7 worm cellular contexts compared by ENCODE assay signal in genomic region chrII:1188137-1188536, ce11.
TF ChIP-seq lines count a peak whose summit lies in the region.

No protein-coding gene starts in this region.

TF ChIP-seq in whole organism, L1 larva, 84 proteins besides CTCF, POLR2A, EP300 and RAD21 (continues in another document):
- TF ChIP-seq egl-13 (tag; optimal IDR thresholded peaks at IDR 0.05; lab: Kevin White, UChicago) (no peak), blmp-1 (tag; optimal IDR thresholded peaks at IDR 0.05; lab: Kevin White, UChicago) (peak; percentile 80), lin-35 (GFP tag; optimal IDR thresholded peaks at IDR 0.05; lab: Kevin White, UChicago) (peak in 1 of 2 experiments; percentile 49), nhr-47 (tag; optimal IDR thresholded peaks at IDR 0.05; lab: Kevin White, UChicago) (no peak), hlh-17 (GFP tag; optimal IDR thresholded peaks at IDR 0.05; lab: Kevin White, UChicago; ENCODE audit: borderline replicate concordance) (no peak), mep-1 (tag; optimal IDR thresholded peaks at IDR 0.05; lab: Kevin White, UChicago) (peak; percentile 55), lir-3 (tag; optimal IDR thresholded peaks at IDR 0.05; lab: Kevin White, UChicago; ENCODE audit: poor library complexity) (no peak), grh-1 (GFP tag; IDR thresholded peaks at IDR 0.05; lab: Robert Waterston, UW) (peak; percentile 41; the same call in 1 of the 2 replicates), lsy-2 (tag; optimal IDR thresholded peaks at IDR 0.05; lab: Kevin White, UChicago) (peak; percentile 13 to 28), efl-1 (optimal IDR thresholded peaks at IDR 0.05; lab: Kevin White, UChicago) (peak in 1 of 2 experiments; percentile 26), efl-1 (GFP tag; optimal IDR thresholded peaks at IDR 0.05 in 1 of 2; lab: Kevin White, UChicago) (peak in 1 of 2 experiments; percentile 72), elt-3 (tag; optimal IDR thresholded peaks at IDR 0.05; lab: Kevin White, UChicago) (peak in 1 of 6 experiments; percentile 68)

TF ChIP-seq in whole organism, L2 larva, 48 proteins besides CTCF, POLR2A, EP300 and RAD21 (continues in another document):
- TF ChIP-seq aly-2 (tag; optimal IDR thresholded peaks at IDR 0.05; lab: Kevin White, UChicago) (no peak), mdl-1 (tag; optimal IDR thresholded peaks at IDR 0.05; lab: Kevin White, UChicago) (no peak), alr-1 (tag; optimal IDR thresholded peaks at IDR 0.05; lab: Kevin White, UChicago) (no peak), nhr-10 (tag; optimal IDR thresholded peaks at IDR 0.05; lab: Kevin White, UChicago) (no peak), F13H6.1 (tag; optimal IDR thresholded peaks at IDR 0.05; lab: Kevin White, UChicago) (peak; percentile 16), mbf-1 (tag; optimal IDR thresholded peaks at IDR 0.05; lab: Kevin White, UChicago) (no peak), crh-2 (tag; optimal IDR thresholded peaks at IDR 0.05; lab: Kevin White, UChicago) (no peak), gmeb-1 (tag; optimal IDR thresholded peaks at IDR 0.05; lab: Kevin White, UChicago) (peak; percentile 37), elt-1 (tag; optimal IDR thresholded peaks at IDR 0.05; lab: Kevin White, UChicago) (peak; percentile 65), skn-1 (tag; optimal IDR thresholded peaks at IDR 0.05; lab: Kevin White, UChicago) (no peak), fos-1 (tag; optimal IDR thresholded peaks at IDR 0.05; lab: Kevin White, UChicago) (peak; percentile 13), ztf-4 (tag; optimal IDR thresholded peaks at IDR 0.05; lab: Kevin White, UChicago) (no peak), unc-39 (tag; optimal IDR thresholded peaks at IDR 0.05; lab: Kevin White, UChicago) (no peak), lsy-2 (tag; optimal IDR thresholded peaks at IDR 0.05; lab: Kevin White, UChicago) (no peak)

TF ChIP-seq in whole organism, L3 larva, 47 proteins besides CTCF, POLR2A, EP300 and RAD21:
- TF ChIP-seq elt-1 (tag; optimal IDR thresholded peaks at IDR 0.05; lab: Kevin White, UChicago) (peak; percentile 93), sea-2 (GFP tag; optimal IDR thresholded peaks at IDR 0.05; lab: Kevin White, UChicago) (no peak), elt-2 (tag; optimal IDR thresholded peaks at IDR 0.05; lab: Kevin White, UChicago) (peak; percentile 60), pha-4 (tag; optimal IDR thresholded peaks at IDR 0.05; lab: Kevin White, UChicago) (peak; percentile 23), pqm-1 (tag; optimal IDR thresholded peaks at IDR 0.05; lab: Kevin White, UChicago) (peak; percentile 1), nhr-25 (tag; optimal IDR thresholded peaks at IDR 0.05; lab: Kevin White, UChicago) (peak; percentile 55), hmg-11 (tag; optimal IDR thresholded peaks at IDR 0.05; lab: Kevin White, UChicago) (peak; percentile 18), mdl-1 (tag; optimal IDR thresholded peaks at IDR 0.05; lab: Kevin White, UChicago) (no peak), nhr-23 (tag; optimal IDR thresholded peaks at IDR 0.05; lab: Kevin White, UChicago) (peak; percentile 49), zag-1 (tag; optimal IDR thresholded peaks at IDR 0.05; lab: Kevin White, UChicago) (no peak)

TF ChIP-seq in whole organism, L4 larva, 104 proteins besides CTCF, POLR2A, EP300 and RAD21 (continues in another document):
- TF ChIP-seq attf-4 (tag; optimal IDR thresholded peaks at IDR 0.05; lab: Kevin White, UChicago) (no peak), ceh-62 (tag; optimal IDR thresholded peaks at IDR 0.05; lab: Kevin White, UChicago) (no peak), pqm-1 (tag; optimal IDR thresholded peaks at IDR 0.05; lab: Kevin White, UChicago) (no peak), lir-3 (tag; optimal IDR thresholded peaks at IDR 0.05; lab: Kevin White, UChicago) (no peak), lin-39 (tag; optimal IDR thresholded peaks at IDR 0.05; lab: Kevin White, UChicago) (no peak), dmd-6 (GFP tag; IDR thresholded peaks at IDR 0.05; lab: Robert Waterston, UW) (peak; percentile 23; the same call in 1 of the 2 replicates), zip-2 (tag; optimal IDR thresholded peaks at IDR 0.05; lab: Kevin White, UChicago) (no peak), hif-1 (tag; optimal IDR thresholded peaks at IDR 0.05; lab: Kevin White, UChicago) (no peak), php-3 (GFP tag; IDR thresholded peaks at IDR 0.05; lab: Robert Waterston, UW) (no peak), nhr-237 (tag; optimal IDR thresholded peaks at IDR 0.05; lab: Kevin White, UChicago) (no peak), mes-2 (tag; optimal IDR thresholded peaks at IDR 0.05; lab: Kevin White, UChicago; ENCODE audit: poor library complexity, severe bottlenecking) (peak; percentile 54), gei-8 (GFP tag; optimal IDR thresholded peaks at IDR 0.05; lab: Kevin White, UChicago) (no peak), F10B5.3 (tag; optimal IDR thresholded peaks at IDR 0.05; lab: Kevin White, UChicago) (no peak), snpc-1.2 (GFP tag; IDR thresholded peaks at IDR 0.05; lab: Robert Waterston, UW) (no peak), F49E8.2 (tag; optimal IDR thresholded peaks at IDR 0.05; lab: Kevin White, UChicago; ENCODE audit: borderline replicate concordance) (no peak)

TF ChIP-seq in whole organism, late embryonic, 69 proteins besides CTCF, POLR2A, EP300 and RAD21:
- TF ChIP-seq lim-6 (tag; optimal IDR thresholded peaks at IDR 0.05; lab: Kevin White, UChicago) (no peak), elt-2 (tag; optimal IDR thresholded peaks at IDR 0.05; lab: Kevin White, UChicago) (peak; percentile 56)

TF ChIP-seq in whole organism, mixed stage, embryonic, 35 proteins besides CTCF, POLR2A, EP300 and RAD21:
- peak; percentile 98 for TF ChIP-seq elt-1 (tag; optimal IDR thresholded peaks at IDR 0.05; lab: Kevin White, UChicago; ENCODE audit: borderline replicate concordance, insufficient read depth)
- no peak for TF ChIP-seq ztf-11 (tag; optimal IDR thresholded peaks at IDR 0.05; lab: Kevin White, UChicago)

TF ChIP-seq in whole organism, young adult, 124 proteins besides CTCF, POLR2A, EP300 and RAD21:
- TF ChIP-seq nhr-80 (tag; optimal IDR thresholded peaks at IDR 0.05; lab: Kevin White, UChicago) (peak; percentile 11), cebp-1 (GFP tag; IDR thresholded peaks at IDR 0.05; lab: Robert Waterston, UW) (no peak), cebp-1 (tag; optimal IDR thresholded peaks at IDR 0.05; lab: Kevin White, UChicago) (no peak), nfya-1 (tag; optimal IDR thresholded peaks at IDR 0.05; lab: Kevin White, UChicago; ENCODE audit: borderline replicate concordance, insufficient read depth) (no peak), egrh-3 (GFP tag; IDR thresholded peaks at IDR 0.05; lab: Robert Waterston, UW) (0 out of 2 replicates have a peak, but pooled peaks have one; percentile 44), rpc-1 (optimal IDR thresholded peaks at IDR 0.05; lab: Kevin White, UChicago) (no peak), rpc-1 (tag; optimal IDR thresholded peaks at IDR 0.05; lab: Kevin White, UChicago) (no peak), egl-18 (GFP tag; IDR thresholded peaks at IDR 0.05; lab: Robert Waterston, UW) (no peak), ZK185.1 (tag; optimal IDR thresholded peaks at IDR 0.05; lab: Kevin White, UChicago; ENCODE audit: poor library complexity, severe bottlenecking) (no peak), hmg-1.2 (GFP tag; IDR thresholded peaks at IDR 0.05; lab: Robert Waterston, UW) (peak; percentile 92), hmg-20 (GFP tag; IDR thresholded peaks at IDR 0.05; lab: Robert Waterston, UW) (no peak), rec-8 (tag; optimal IDR thresholded peaks at IDR 0.05; lab: Kevin White, UChicago) (no peak), ztf-28 (GFP tag; IDR thresholded peaks at IDR 0.05; lab: Robert Waterston, UW) (no peak), B0035.1 (tag; optimal IDR thresholded peaks at IDR 0.05; lab: Kevin White, UChicago) (no peak), unc-62 (GFP tag; optimal IDR thresholded peaks at IDR 0.05; lab: Kevin White, UChicago) (no peak)
